Worm (Caenorhabditis elegans) whole organism, midembryonic: ENCODE data around the gene sra-13.

Source experiments
- T22C8.4 ChIP-seq: fragments of 200-800 bp; sonication (Bioruptor generic); IDR thresholded peaks from 2 replicates; pipeline ENCODE4 v1.3.6; 2022; ENCODE audit warnings: missing genetic modification characterization, missing compliant biosample characterization
- cog-1 ChIP-seq: sonication (generic microtip); optimal IDR thresholded peaks from 2 replicates; lab custom pipeline; 2016; ENCODE audit warnings: missing genetic modification characterization, missing compliant biosample characterization
- flt-1 ChIP-seq: fragments of 200-800 bp; sonication (Bioruptor generic); IDR thresholded peaks from 2 replicates; pipeline ENCODE4 v1.3.6; 2022; ENCODE audit warnings: missing genetic modification characterization, missing compliant biosample characterization
- klf-2 ChIP-seq: fragments of 200-800 bp; sonication (Bioruptor generic); conservative IDR thresholded peaks from 2 replicates; pipeline ENCODE4 v1.3.6; 2022; ENCODE audit warnings: missing genetic modification reagents, missing genetic modification characterization, missing compliant biosample characterization
- med-1 ChIP-seq: sonication (generic microtip); optimal IDR thresholded peaks from 2 replicates; lab custom pipeline; 2017; ENCODE audit warnings: missing genetic modification characterization, mild to moderate bottlenecking, missing compliant biosample characterization, antibody characterized with exemption, missing genetic modification reagents; ENCODE audit not compliant: insufficient read depth
- ref-1 ChIP-seq: fragments of 200-800 bp; sonication (Bioruptor generic); conservative IDR thresholded peaks from 2 replicates; pipeline ENCODE4 v1.3.6; 2022; ENCODE audit warnings: missing genetic modification reagents, missing genetic modification characterization, missing compliant biosample characterization
- tab-1 ChIP-seq: fragments of 200-800 bp; sonication (Bioruptor generic); IDR thresholded peaks from 2 replicates; pipeline ENCODE4 v1.3.6; 2022; ENCODE audit warnings: missing genetic modification characterization, missing compliant biosample characterization
- ztf-23 ChIP-seq: fragments of 200-800 bp; sonication (Bioruptor generic); IDR thresholded peaks from 2 replicates; pipeline ENCODE4 v1.3.6; 2022; ENCODE audit warnings: missing genetic modification reagents, missing genetic modification characterization, missing compliant biosample characterization
- ztf-29 ChIP-seq: fragments of 200-800 bp; sonication (Bioruptor generic); IDR thresholded peaks from 2 replicates; pipeline ENCODE4 v1.3.6; 2022; ENCODE audit warnings: missing genetic modification reagents, missing genetic modification characterization, missing compliant biosample characterization

sra-13 gene

DNA sequence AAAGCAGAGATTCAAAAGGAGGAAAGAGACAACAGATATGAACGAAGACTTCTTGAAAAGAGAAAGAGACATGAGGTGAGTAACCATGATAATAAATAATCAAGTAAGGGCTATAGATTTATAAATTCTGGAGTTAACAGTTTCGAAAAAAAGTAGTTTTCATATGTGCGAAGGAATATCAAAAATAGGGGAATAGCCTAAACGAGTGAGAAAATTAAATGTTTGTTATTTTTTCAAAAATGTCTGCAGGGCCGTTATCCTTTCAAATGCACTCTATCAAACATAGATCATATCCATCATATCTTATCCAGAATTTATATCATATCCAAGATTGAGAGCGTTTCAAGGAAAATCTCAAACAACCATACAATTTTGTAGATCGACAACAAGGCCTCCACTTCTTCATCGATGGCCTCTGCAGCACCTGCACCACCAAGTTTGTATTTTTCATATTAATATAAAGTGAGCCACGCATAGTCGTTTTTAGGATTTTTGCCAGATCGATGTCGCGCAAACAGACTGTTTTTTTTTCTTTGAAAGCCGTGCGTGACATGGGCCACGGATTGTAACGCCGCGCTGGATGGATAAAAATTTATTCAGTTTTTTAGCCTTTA, 13.4 kb downstream of the sra-13 start:
- TF ChIP-seq flt-1 (GFP tag; lab: Robert Waterston, UW) (no peak), ztf-29 (no peak), ref-1 (GFP tag; lab: Robert Waterston, UW) (no peak), tab-1 (GFP tag; lab: Robert Waterston, UW) (no peak), cog-1 (tag; lab: Kevin White, UChicago) (no peak), ztf-23 (GFP tag; lab: Robert Waterston, UW) (no peak), klf-2 (GFP tag; lab: Robert Waterston, UW) (no peak), T22C8.4 (GFP tag; lab: Robert Waterston, UW) (no peak), med-1 (no peak)

DNA sequence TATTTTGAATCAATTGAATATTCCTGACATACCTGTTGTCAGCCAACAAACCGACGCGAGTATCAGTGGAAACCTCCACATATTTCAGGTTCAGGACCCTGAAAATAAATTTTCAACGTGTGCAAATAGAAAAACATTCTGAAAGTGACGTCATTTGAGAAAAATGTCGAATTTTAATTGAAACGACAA, 21.2 kb downstream of the sra-13 start, which contains the start of gene F14E5.2:
F14E5.2 (minus strand) TSS at position 101 of the 189 bp plus-strand sequence.
- TF ChIP-seq klf-2 (GFP tag; lab: Robert Waterston, UW), result no peak
- TF ChIP-seq tab-1 (GFP tag; lab: Robert Waterston, UW), result no peak
- no peak for TF ChIP-seq ref-1 (GFP tag; lab: Robert Waterston, UW)
- no peak for TF ChIP-seq flt-1 (GFP tag; lab: Robert Waterston, UW)
- TF ChIP-seq med-1, result no peak
- no peak for TF ChIP-seq T22C8.4 (GFP tag; lab: Robert Waterston, UW)

DNA sequence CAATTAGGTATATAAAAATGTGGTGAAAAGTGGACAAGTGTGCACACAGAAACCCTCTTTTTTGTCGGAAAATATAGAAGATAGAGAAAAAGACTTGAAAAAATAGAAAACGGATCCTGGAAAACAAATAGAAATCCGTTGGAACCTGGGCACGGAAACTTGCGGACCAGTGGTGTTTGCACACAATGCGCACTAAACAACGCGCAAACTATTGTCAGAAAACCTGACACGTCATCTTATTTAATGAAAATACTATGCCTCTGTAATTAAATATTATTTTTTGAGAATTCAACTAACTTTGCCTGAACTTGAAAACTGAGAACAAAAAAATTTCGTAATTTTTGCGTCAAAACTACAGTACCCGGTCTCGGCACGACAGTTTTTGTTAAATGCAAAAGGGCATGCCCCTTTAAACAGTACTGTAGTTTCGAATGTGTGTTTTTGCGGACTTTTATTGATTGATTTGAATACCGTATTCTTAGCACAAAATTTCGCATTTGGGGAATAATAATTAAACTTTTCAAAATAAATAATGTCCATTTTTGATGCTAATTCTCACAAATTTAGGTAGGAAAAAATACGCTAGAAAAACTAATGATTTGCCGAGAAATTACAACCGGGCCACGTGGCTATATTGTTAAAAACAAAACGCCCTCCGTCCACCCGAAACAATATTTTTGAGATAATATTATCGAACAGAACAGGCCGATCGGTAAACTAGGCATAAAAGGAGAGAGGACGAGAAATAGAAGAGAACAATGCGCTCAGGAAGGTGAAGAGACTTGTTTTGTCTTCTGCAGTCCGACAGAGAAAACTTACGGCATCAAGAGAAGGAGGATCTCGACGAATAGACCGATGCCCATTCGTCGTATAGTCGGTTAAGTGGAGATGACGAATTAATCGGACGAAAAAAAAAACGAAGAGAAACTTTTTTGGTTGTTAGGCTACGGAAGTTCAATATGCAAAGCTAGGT, 21.7 kb downstream of the sra-13 start:
- no peak for TF ChIP-seq flt-1 (GFP tag; lab: Robert Waterston, UW)
- no peak for TF ChIP-seq klf-2 (GFP tag; lab: Robert Waterston, UW)
- no peak for TF ChIP-seq ztf-29
- TF ChIP-seq cog-1 (tag; lab: Kevin White, UChicago), result no peak
- TF ChIP-seq ztf-23 (GFP tag; lab: Robert Waterston, UW), result no peak
- TF ChIP-seq T22C8.4 (GFP tag; lab: Robert Waterston, UW), result no peak
- TF ChIP-seq med-1, result no peak
- TF ChIP-seq ref-1 (GFP tag; lab: Robert Waterston, UW), result no peak
- no peak for TF ChIP-seq tab-1 (GFP tag; lab: Robert Waterston, UW)

DNA sequence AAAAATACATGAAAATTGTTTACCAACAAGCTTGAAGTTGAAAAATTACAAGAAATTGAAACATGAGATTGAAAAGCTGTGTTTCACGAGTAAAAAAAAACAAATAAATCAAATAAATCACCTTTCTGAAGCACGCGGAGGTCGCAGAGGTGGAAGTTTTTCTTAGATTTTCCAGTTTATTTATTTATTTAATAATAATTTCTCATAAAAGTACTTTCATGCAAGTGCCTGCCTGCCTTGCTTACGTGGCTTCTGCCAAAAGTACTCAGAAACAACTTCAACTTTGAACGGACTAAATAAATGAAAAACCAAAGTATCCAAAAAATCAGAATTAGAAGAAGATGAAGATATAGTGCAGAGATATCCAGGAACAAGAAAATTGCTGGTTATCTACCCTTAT, 24.5 kb downstream of the sra-13 start, which contains the start of gene acp-2:
acp-2 (minus strand) TSS at position 101 of the 400 bp plus-strand sequence.
- TF ChIP-seq ztf-23 (GFP tag; lab: Robert Waterston, UW), result no peak
- TF ChIP-seq T22C8.4 (GFP tag; lab: Robert Waterston, UW), result no peak
- TF ChIP-seq ref-1 (GFP tag; lab: Robert Waterston, UW), result no peak
- no peak for TF ChIP-seq klf-2 (GFP tag; lab: Robert Waterston, UW)
- TF ChIP-seq cog-1 (tag; lab: Kevin White, UChicago), result no peak
- no peak for TF ChIP-seq tab-1 (GFP tag; lab: Robert Waterston, UW)
- no peak for TF ChIP-seq ztf-29
- TF ChIP-seq med-1, result no peak
- TF ChIP-seq flt-1 (GFP tag; lab: Robert Waterston, UW), result no peak

- TF ChIP-seq flt-1 (GFP tag; lab: Robert Waterston, UW) (no peak), cog-1 (tag; lab: Kevin White, UChicago) (no peak), ref-1 (GFP tag; lab: Robert Waterston, UW) (no peak), T22C8.4 (GFP tag; lab: Robert Waterston, UW) (no peak)
Measured at ce11 chrII:8435005-8435404, 27.5 kb downstream of the sra-13 start, which contains the start of gene acp-4. acp-4 (minus strand) TSS chrII:8435105.

DNA sequence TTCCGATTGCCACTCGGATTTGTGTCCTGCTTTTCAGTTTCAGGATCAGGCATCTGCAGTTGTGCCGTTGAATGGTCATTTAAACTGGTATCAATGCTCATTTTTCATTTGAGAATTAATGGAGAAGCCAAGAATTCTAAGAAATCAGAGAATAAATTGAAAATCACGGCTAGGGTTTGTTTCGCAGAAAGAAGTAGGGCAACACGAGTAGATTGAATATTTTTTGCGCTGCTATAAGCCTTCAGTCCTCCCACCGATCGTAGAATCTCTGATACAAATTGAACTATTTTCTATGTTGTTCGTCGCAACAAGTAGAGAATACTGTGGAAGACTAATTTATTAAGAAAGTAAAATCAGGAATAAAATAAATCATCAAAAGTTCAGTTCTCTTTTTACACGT, 29.6 kb downstream of the sra-13 start, which contains the start of gene acp-3:
acp-3 (minus strand) TSS at position 101 of the 400 bp plus-strand sequence.
- TF ChIP-seq ref-1 (GFP tag; lab: Robert Waterston, UW), result no peak
- TF ChIP-seq flt-1 (GFP tag; lab: Robert Waterston, UW), result no peak
- TF ChIP-seq cog-1 (tag; lab: Kevin White, UChicago), result no peak
- TF ChIP-seq T22C8.4 (GFP tag; lab: Robert Waterston, UW), result no peak
- no peak for TF ChIP-seq klf-2 (GFP tag; lab: Robert Waterston, UW)
- no peak for TF ChIP-seq tab-1 (GFP tag; lab: Robert Waterston, UW)
- no peak for TF ChIP-seq med-1
- no peak for TF ChIP-seq ztf-23 (GFP tag; lab: Robert Waterston, UW)
- no peak for TF ChIP-seq ztf-29

- TF ChIP-seq flt-1 (GFP tag; lab: Robert Waterston, UW) (no peak), T22C8.4 (GFP tag; lab: Robert Waterston, UW) (no peak), ztf-23 (GFP tag; lab: Robert Waterston, UW) (no peak), cog-1 (tag; lab: Kevin White, UChicago) (no peak), ref-1 (GFP tag; lab: Robert Waterston, UW) (no peak), med-1 (no peak), klf-2 (GFP tag; lab: Robert Waterston, UW) (no peak), tab-1 (GFP tag; lab: Robert Waterston, UW) (no peak), ztf-29 (no peak)
Measured at ce11 chrII:8438791-8439287, 31.4 kb downstream of the sra-13 start, which contains the start of gene lips-10. lips-10 (plus strand) TSS chrII:8439168.

DNA sequence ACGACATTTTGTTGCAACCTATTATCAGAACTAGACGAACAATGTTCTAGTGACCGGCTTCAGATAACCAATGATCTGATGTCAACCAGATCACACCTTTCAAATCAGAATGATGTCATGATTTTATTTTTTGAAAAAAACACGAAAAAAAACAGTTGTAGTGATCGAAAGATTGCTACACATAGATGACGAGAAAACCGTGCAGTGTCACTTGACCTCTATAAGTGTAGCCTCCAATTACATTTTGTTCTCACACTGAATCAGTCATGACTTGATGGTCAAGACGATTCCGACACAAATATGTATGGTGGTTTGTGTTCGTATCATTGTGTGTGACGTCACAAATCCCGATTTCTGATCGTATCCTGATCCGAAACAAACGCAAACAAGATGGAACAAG, 32.6 kb downstream of the sra-13 start:
- TF ChIP-seq tab-1 (GFP tag; lab: Robert Waterston, UW) (no peak), klf-2 (GFP tag; lab: Robert Waterston, UW) (no peak), flt-1 (GFP tag; lab: Robert Waterston, UW) (no peak), cog-1 (tag; lab: Kevin White, UChicago) (no peak), ztf-29 (no peak), med-1 (no peak)

ce11 chrII:8440792-8441191, 33.3 kb downstream of the sra-13 start:
- no peak for TF ChIP-seq ztf-29
- TF ChIP-seq ztf-23 (GFP tag; lab: Robert Waterston, UW), result no peak
- TF ChIP-seq flt-1 (GFP tag; lab: Robert Waterston, UW), result no peak
- TF ChIP-seq klf-2 (GFP tag; lab: Robert Waterston, UW), result no peak
- TF ChIP-seq tab-1 (GFP tag; lab: Robert Waterston, UW), result no peak
- no peak for TF ChIP-seq T22C8.4 (GFP tag; lab: Robert Waterston, UW)
- no peak for TF ChIP-seq ref-1 (GFP tag; lab: Robert Waterston, UW)
- TF ChIP-seq med-1, result no peak
- no peak for TF ChIP-seq cog-1 (tag; lab: Kevin White, UChicago)
